Worm (Caenorhabditis elegans) whole organism, L4/young adult: ENCODE results near the gene nhr-140.

Experiments used
- W03F9.2 ChIP-seq: fragments of 150-350 bp; optimal IDR thresholded peaks from 2 replicates; lab custom pipeline; 2014; ENCODE audit warnings: missing biosample characterization, missing genetic modification characterization
- dao-5 ChIP-seq: sonication (generic microtip); optimal IDR thresholded peaks from 2 replicates; lab custom pipeline; 2016; ENCODE audit warnings: missing genotype, missing genetic modification characterization, moderate library complexity, missing compliant biosample characterization
- him-1 ChIP-seq: sonication (generic microtip); optimal IDR thresholded peaks from 2 replicates; lab custom pipeline; 2016; ENCODE audit warnings: missing genotype, missing genetic modification reagents, missing genetic modification characterization, missing compliant biosample characterization

DNA sequence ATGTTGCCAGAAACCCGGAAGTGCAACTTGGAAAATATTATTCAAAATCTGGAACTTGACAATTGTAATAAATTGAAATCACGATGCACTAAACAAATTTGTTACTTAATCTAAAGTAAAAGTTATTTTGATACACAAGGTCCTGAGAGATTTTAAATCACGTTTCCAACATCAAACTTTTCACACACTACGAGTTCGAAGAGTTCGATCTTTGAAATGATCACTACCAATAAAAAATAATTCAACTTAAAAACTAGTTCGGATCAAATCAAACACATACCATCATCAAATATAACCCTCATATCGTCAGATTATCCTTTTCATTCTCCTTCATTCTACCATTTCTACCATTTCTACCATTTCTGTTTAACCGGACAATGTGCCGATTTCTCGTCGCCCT lies 16.5 kb upstream of the nhr-140 start, which contains the start of gene spig-10:
- TF ChIP-seq W03F9.2 (tag; lab: Kevin White, UChicago) (no peak), him-1 (no peak), dao-5 (tag; lab: Kevin White, UChicago) (no peak)
